Fruit fly (Drosophila melanogaster): ENCODE measurements around the gene GstD2.

The GstD2 gene

DNA sequence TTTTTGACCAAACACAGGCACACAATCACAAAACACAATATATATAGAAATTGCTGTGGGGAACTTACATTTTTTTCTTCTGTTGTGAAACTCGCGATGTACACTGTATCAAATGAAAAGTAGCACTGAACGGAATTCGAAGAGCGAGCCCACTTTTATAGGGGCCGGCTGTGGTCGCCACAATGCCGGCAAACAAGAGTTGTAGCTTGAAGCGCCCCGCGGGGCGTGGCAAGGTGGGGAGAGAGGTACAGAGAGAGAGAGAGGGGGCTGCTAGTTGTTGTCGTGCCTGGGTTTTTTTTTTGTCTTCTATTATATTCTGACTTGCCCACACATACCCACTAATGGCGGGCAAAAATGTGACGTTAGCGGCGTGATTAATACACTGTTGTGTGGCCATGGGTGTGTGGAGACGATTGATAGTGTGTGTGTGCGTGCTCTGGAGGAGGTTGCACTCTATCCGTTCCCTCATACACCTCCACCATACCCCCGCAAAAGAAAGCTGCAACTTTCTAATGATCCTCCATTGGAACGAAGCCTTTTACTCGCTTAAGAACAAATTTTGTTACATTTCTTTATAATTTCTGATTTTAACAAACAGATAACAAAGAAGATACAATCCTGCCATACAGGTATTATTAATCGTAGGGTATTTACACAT is 2.5 kb upstream of the GstD2 start, which contains the start of gene GstD1 (continued):
- TF ChIP-seq CG10267 (tag; optimal IDR thresholded peaks at IDR 0.05) (peak; percentile 32), CG5180 (GFP tag; optimal IDR thresholded peaks at IDR 0.05) (no peak), CG18476 (GFP tag; optimal IDR thresholded peaks at IDR 0.05) (peak; percentile 7), CG31224 (GFP tag; IDR thresholded peaks at IDR 0.05) (peak; percentile 17; the same call in 1 of the 2 replicates), CG11504 (tag; optimal IDR thresholded peaks at IDR 0.05) (peak; percentile 50), otp (GFP tag; IDR thresholded peaks at IDR 0.05) (no peak), Aef1 (GFP tag; IDR thresholded peaks at IDR 0.05) (peak; percentile 71; the same call in 2 of the 3 replicates), Med (GFP tag) (peak; percentile 84), CG12391 (tag; optimal IDR thresholded peaks at IDR 0.05) (peak; percentile 28), sens (GFP tag) (peak; percentile 71), amos (GFP tag; IDR thresholded peaks at IDR 0.05; ENCODE audit: partially characterized antibody) (peak; percentile 36; the same call in 1 of the 2 replicates), az2 (GFP tag; optimal IDR thresholded peaks at IDR 0.05) (no peak), ATbp (GFP tag; optimal IDR thresholded peaks at IDR 0.05) (peak; percentile 8), NfI (GFP tag; optimal IDR thresholded peaks at IDR 0.05) (peak; percentile 31), lov (optimal IDR thresholded peaks at IDR 0.05) (no peak), lov (GFP tag; IDR thresholded peaks at IDR 0.05) (0 out of 3 replicates have a peak, but pooled peaks have one; percentile 46), knrl (GFP tag; IDR thresholded peaks at IDR 0.05; ENCODE audit: partially characterized antibody) (no peak; the same call in 2 of the 3 replicates), B-H2 (GFP tag; optimal IDR thresholded peaks at IDR 0.05) (peak; percentile 79), unc-4 (GFP tag; IDR thresholded peaks at IDR 0.05; ENCODE audit: partially characterized antibody) (0 out of 2 replicates have a peak, but pooled peaks have one; percentile 18), CG15011 (GFP tag; optimal IDR thresholded peaks at IDR 0.05) (peak; percentile 4), rib (GFP tag; IDR thresholded peaks at IDR 0.05) (peak; percentile 87), exex (tag; optimal IDR thresholded peaks at IDR 0.05) (peak; percentile 18), CG1647 (GFP tag; optimal IDR thresholded peaks at IDR 0.05) (peak; percentile 36), ERR (GFP tag; optimal IDR thresholded peaks at IDR 0.05) (peak; percentile 66), E2f2 (GFP tag; IDR thresholded peaks at IDR 0.05) (0 out of 2 replicates have a peak, but pooled peaks have one; percentile 25), Nf-YC (tag; optimal IDR thresholded peaks at IDR 0.05) (no peak), CG42726 (GFP tag; IDR thresholded peaks at IDR 0.05; ENCODE audit: partially characterized antibody) (peak; percentile 45; the same call in 1 of the 2 replicates), PHDP (tag; optimal IDR thresholded peaks at IDR 0.05) (peak; percentile 14), Sox102F (GFP tag; optimal IDR thresholded peaks at IDR 0.05) (peak; percentile 29), scrt (GFP tag; optimal IDR thresholded peaks at IDR 0.05) (peak; percentile 35), HHEX (GFP tag; optimal IDR thresholded peaks at IDR 0.05) (peak; percentile 47), CG30020 (tag; optimal IDR thresholded peaks at IDR 0.05) (no peak), gro (GFP tag; optimal IDR thresholded peaks at IDR 0.05) (peak; percentile 8), jumu (GFP tag; optimal IDR thresholded peaks at IDR 0.05) (peak; percentile 39), gem (tag; optimal IDR thresholded peaks at IDR 0.05) (peak; percentile 65), ara (GFP tag; IDR thresholded peaks at IDR 0.05) (no peak), pum (GFP tag; optimal IDR thresholded peaks at IDR 0.05) (peak; percentile 6), bowl (GFP tag; IDR thresholded peaks at IDR 0.05) (no peak), Trl (optimal IDR thresholded peaks at IDR 0.05) (peak; percentile 69 to 83), Trl (GFP tag; optimal IDR thresholded peaks at IDR 0.05) (peak; percentile 33), ttk (GFP tag; IDR thresholded peaks at IDR 0.05) (0 out of 2 replicates have a peak, but pooled peaks have one; percentile 23), Doc3 (GFP tag; IDR thresholded peaks at IDR 0.05; ENCODE audit: partially characterized antibody) (no peak), CG7963 (GFP tag; IDR thresholded peaks at IDR 0.05; ENCODE audit: partially characterized antibody) (peak; percentile 45; the same call in 1 of the 3 replicates), caup (GFP tag; optimal IDR thresholded peaks at IDR 0.05; ENCODE audit: severe bottlenecking) (peak; percentile 28), CG8290 (GFP tag; optimal IDR thresholded peaks at IDR 0.05) (no peak), CG8290 (tag; optimal IDR thresholded peaks at IDR 0.05) (peak in 1 of 2 experiments; percentile 34), CG12071 (GFP tag; optimal IDR thresholded peaks at IDR 0.05) (no peak), CG12155 (GFP tag; optimal IDR thresholded peaks at IDR 0.05) (peak; percentile 42), CG9932 (GFP tag; IDR thresholded peaks at IDR 0.05) (peak; percentile 51)

Measured in whole organism, embryonic.